Fruit fly (Drosophila melanogaster) whole organism, embryonic: ENCODE data around the gene CG7377.

Source experiments
- Adf1 ChIP-seq: fragments of 200-800 bp; sonication (Bioruptor generic); IDR thresholded peaks from 2 replicates; pipeline ENCODE4 v1.3.6; 2022; ENCODE audit warnings: missing biosample characterization, missing genetic modification characterization
- Atf3 ChIP-seq: fragments of 200-800 bp; sonication (Bioruptor generic); optimal IDR thresholded peaks from 3 replicates; lab custom pipeline; 2016; ENCODE audit warnings: missing biosample characterization, missing genetic modification characterization
- B-H1 ChIP-seq: fragments of 200-800 bp; sonication (Bioruptor generic); IDR thresholded peaks from 3 replicates; pipeline ENCODE4 v1.3.6; 2022; ENCODE audit warnings: missing biosample characterization, missing genetic modification characterization
- CG10267 ChIP-seq: fragments of 200-800 bp; sonication (Bioruptor generic); optimal IDR thresholded peaks from 2 replicates; lab custom pipeline; 2018; ENCODE audit warnings: missing biosample characterization, mild to moderate bottlenecking, missing genetic modification characterization, moderate library complexity
- CG10431 ChIP-seq: fragments of 200-800 bp; sonication (Bioruptor generic); optimal IDR thresholded peaks from 3 replicates; lab custom pipeline; 2018; ENCODE audit warnings: missing biosample characterization, mild to moderate bottlenecking, missing genetic modification characterization
- CG10565 ChIP-seq: fragments of 200-800 bp; sonication (Bioruptor generic); optimal IDR thresholded peaks from 3 replicates; lab custom pipeline; 2016; ENCODE audit warnings: missing biosample characterization, mild to moderate bottlenecking, missing genetic modification characterization
- CG11247 ChIP-seq: fragments of 200-800 bp; sonication (Bioruptor generic); IDR thresholded peaks from 2 replicates; pipeline ENCODE4 v1.3.6; 2022; ENCODE audit warnings: missing biosample characterization, missing genetic modification characterization
- CG11696 ChIP-seq: fragments of 200-800 bp; sonication (Bioruptor generic); IDR thresholded peaks from 2 replicates; pipeline ENCODE4 v1.3.6; 2022; ENCODE audit warnings: missing biosample characterization, missing genetic modification characterization
- CG12155 ChIP-seq: fragments of 200-800 bp; sonication (Bioruptor generic); optimal IDR thresholded peaks from 3 replicates; lab custom pipeline; 2016; ENCODE audit warnings: missing biosample characterization, missing genetic modification characterization
- CG12744 ChIP-seq: fragments of 200-800 bp; sonication (Bioruptor generic); optimal IDR thresholded peaks from 2 replicates; lab custom pipeline; 2016; ENCODE audit warnings: missing biosample characterization, missing genetic modification characterization
- CG13775 ChIP-seq: fragments of 200-800 bp; sonication (Bioruptor generic); optimal IDR thresholded peaks from 3 replicates; lab custom pipeline; 2017; ENCODE audit warnings: missing biosample characterization, mild to moderate bottlenecking, missing genetic modification characterization
- CG1529 ChIP-seq: fragments of 200-800 bp; sonication (Bioruptor generic); optimal IDR thresholded peaks from 3 replicates; lab custom pipeline; 2018; ENCODE audit warnings: missing biosample characterization, missing genetic modification characterization
- CG18764 ChIP-seq: fragments of 200-800 bp; sonication (Bioruptor generic); optimal IDR thresholded peaks from 3 replicates; lab custom pipeline; 2016; ENCODE audit warnings: missing biosample characterization, missing genetic modification characterization
- CG2875 ChIP-seq: fragments of 200-800 bp; sonication (Bioruptor generic); optimal IDR thresholded peaks from 2 replicates; lab custom pipeline; 2017; ENCODE audit warnings: missing biosample characterization, mild to moderate bottlenecking, missing genetic modification characterization, missing genetic modification reagents
- CG31441 ChIP-seq: fragments of 200-800 bp; sonication (Bioruptor generic); IDR thresholded peaks from 2 replicates; pipeline ENCODE4 v1.3.6; 2022; ENCODE audit warnings: missing biosample characterization, missing genetic modification characterization
- CG32532 ChIP-seq: fragments of 200-800 bp; sonication (Bioruptor generic); IDR thresholded peaks from 2 replicates; pipeline ENCODE4 v1.3.6; 2022; ENCODE audit warnings: missing biosample characterization, missing genetic modification characterization
- CG3407 ChIP-seq: fragments of 200-800 bp; sonication (Bioruptor generic); optimal IDR thresholded peaks from 2 replicates; lab custom pipeline; 2018; ENCODE audit warnings: missing biosample characterization, mild to moderate bottlenecking, missing genetic modification characterization
- CG4328 ChIP-seq: fragments of 200-800 bp; sonication (Bioruptor generic); optimal IDR thresholded peaks from 3 replicates; lab custom pipeline; 2017; ENCODE audit warnings: missing biosample characterization, missing genetic modification reagents, missing genetic modification characterization
- CG8478 ChIP-seq: fragments of >200 bp; optimal IDR thresholded peaks from 2 replicates; lab custom pipeline; 2018
- CG8765 ChIP-seq: fragments of 200-800 bp; sonication (Bioruptor generic); IDR thresholded peaks from 2 replicates; pipeline ENCODE4 v1.3.6; 2022; ENCODE audit warnings: missing biosample characterization, missing genetic modification characterization
- CoRest ChIP-seq: fragments of 200-800 bp; sonication (Bioruptor generic); optimal IDR thresholded peaks from 3 replicates; lab custom pipeline; 2018; ENCODE audit warnings: missing biosample characterization, mild to moderate bottlenecking, missing genetic modification characterization, moderate library complexity
- Dfd ChIP-seq, 2 experiments: fragments of >200 bp; optimal IDR thresholded peaks; 2 replicates each; lab custom pipeline; 2017; ENCODE audit warnings: missing biosample characterization in 2 of 2, missing genetic modification characterization in 2 of 2
- Dp ChIP-seq: fragments of 200-800 bp; sonication (Bioruptor generic); optimal IDR thresholded peaks from 2 replicates; lab custom pipeline; 2018; ENCODE audit warnings: missing biosample characterization, mild to moderate bottlenecking, missing genetic modification characterization, moderate library complexity
- HLH54F ChIP-seq: fragments of 200-800 bp; sonication (Bioruptor generic); optimal IDR thresholded peaks from 3 replicates; lab custom pipeline; 2016; ENCODE audit warnings: missing biosample characterization, missing genetic modification characterization
- HLHmδ ChIP-seq: fragments of 200-800 bp; sonication (Bioruptor generic); optimal IDR thresholded peaks from 2 replicates; lab custom pipeline; 2018; ENCODE audit warnings: missing biosample characterization, mild to moderate bottlenecking, missing genetic modification characterization, moderate library complexity
- Hr78 ChIP-seq, 2 experiments: fragments of 200-800 bp in 1 of 2; fragments of >200 bp in 1 of 2; sonication (Bioruptor generic) in 1 of 2; optimal IDR thresholded peaks; 2 replicates each; lab custom pipeline; 2017 to 2019; ENCODE audit warnings: missing biosample characterization in 2 of 2, missing genetic modification characterization in 2 of 2, mild to moderate bottlenecking in 1 of 2, moderate library complexity in 1 of 2
- Lhr ChIP-seq: fragments of 200-800 bp; sonication (Bioruptor generic); optimal IDR thresholded peaks from 3 replicates; lab custom pipeline; 2017; ENCODE audit warnings: mild to moderate bottlenecking, missing biosample characterization, missing genetic modification reagents, missing genetic modification characterization
- NfI ChIP-seq: fragments of 200-800 bp; sonication (Bioruptor generic); optimal IDR thresholded peaks from 3 replicates; lab custom pipeline; 2018; ENCODE audit warnings: missing biosample characterization, mild to moderate bottlenecking, missing genetic modification characterization, moderate library complexity
- Ptx1 ChIP-seq: fragments of 200-800 bp; sonication (Bioruptor generic); IDR thresholded peaks from 2 replicates; pipeline ENCODE4 v1.3.6; 2022; ENCODE audit warnings: missing biosample characterization, missing genetic modification characterization
- Sry-β ChIP-seq: fragments of 200-800 bp; sonication (Bioruptor generic); optimal IDR thresholded peaks from 2 replicates; lab custom pipeline; 2018; ENCODE audit warnings: missing biosample characterization, mild to moderate bottlenecking, missing genetic modification characterization, moderate library complexity
- Vsx1 ChIP-seq: fragments of 200-800 bp; sonication (Bioruptor generic); optimal IDR thresholded peaks from 2 replicates; lab custom pipeline; 2017; ENCODE audit warnings: missing biosample characterization, mild to moderate bottlenecking, missing genetic modification characterization, missing genetic modification reagents
- ab ChIP-seq: fragments of 200-800 bp; sonication (Bioruptor generic); optimal IDR thresholded peaks from 2 replicates; lab custom pipeline; 2016; ENCODE audit warnings: missing biosample characterization, missing genetic modification characterization
- amos ChIP-seq: fragments of 200-800 bp; sonication (Bioruptor generic); IDR thresholded peaks from 2 replicates; pipeline ENCODE4 v1.3.6; 2022; ENCODE audit warnings: missing biosample characterization, missing genetic modification characterization; ENCODE audit not compliant: partially characterized antibody
- bowl ChIP-seq: fragments of 200-800 bp; sonication (Bioruptor generic); IDR thresholded peaks from 2 replicates; pipeline ENCODE4 v1.3.6; 2022; ENCODE audit warnings: missing biosample characterization, missing genetic modification characterization
- chif ChIP-seq, 2 experiments: fragments of 200-800 bp; sonication (Bioruptor generic); optimal IDR thresholded peaks; 3 replicates each; lab custom pipeline; 2016; ENCODE audit warnings: missing biosample characterization in 2 of 2, missing genetic modification characterization in 2 of 2
- chn ChIP-seq: fragments of 200-800 bp; sonication (Bioruptor generic); optimal IDR thresholded peaks from 2 replicates; lab custom pipeline; 2016; ENCODE audit warnings: missing biosample characterization, missing genetic modification characterization
- dimm ChIP-seq: fragments of 200-800 bp; sonication (Bioruptor generic); IDR thresholded peaks from 2 replicates; pipeline ENCODE4 v1.3.6; 2022; ENCODE audit warnings: missing biosample characterization, missing genetic modification characterization
- dysf ChIP-seq: fragments of 200-800 bp; sonication (Bioruptor generic); IDR thresholded peaks from 3 replicates; pipeline ENCODE4 v1.3.6; 2022; ENCODE audit warnings: missing biosample characterization, missing genetic modification characterization
- grn ChIP-seq: fragments of 200-800 bp; sonication (Bioruptor generic); optimal IDR thresholded peaks from 3 replicates; lab custom pipeline; 2017; ENCODE audit warnings: missing biosample characterization, missing genetic modification characterization
- hkb ChIP-seq, 2 experiments: fragments of 200-800 bp in 1 of 2; fragments of >200 bp in 1 of 2; sonication (Bioruptor generic) in 1 of 2; IDR thresholded peaks in 1 of 2; optimal IDR thresholded peaks in 1 of 2; 2 replicates each; pipeline versions ENCODE4 v1.3.6 to Lab custom; 2017 to 2022; ENCODE audit warnings: missing biosample characterization in 1 of 2, missing genetic modification characterization in 1 of 2
- lmd ChIP-seq: fragments of 200-800 bp; sonication (Bioruptor generic); IDR thresholded peaks from 2 replicates; pipeline ENCODE4 v1.3.6; 2022; ENCODE audit warnings: missing biosample characterization, missing genetic modification characterization
- nerfin-1 ChIP-seq: fragments of 200-800 bp; sonication (Bioruptor generic); optimal IDR thresholded peaks from 3 replicates; lab custom pipeline; 2019; ENCODE audit warnings: missing biosample characterization, mild to moderate bottlenecking, missing genetic modification characterization, moderate library complexity
- nom ChIP-seq: fragments of 200-800 bp; sonication (Bioruptor generic); optimal IDR thresholded peaks from 2 replicates; lab custom pipeline; 2017; ENCODE audit warnings: missing biosample characterization, missing genetic modification characterization, mild to moderate bottlenecking, moderate library complexity, missing genetic modification reagents
- shn ChIP-seq: fragments of 200-800 bp; sonication (Bioruptor generic); optimal IDR thresholded peaks from 3 replicates; lab custom pipeline; 2016; ENCODE audit warnings: missing biosample characterization, missing genetic modification characterization
- stwl ChIP-seq: fragments of 200-800 bp; sonication (Bioruptor generic); optimal IDR thresholded peaks from 3 replicates; lab custom pipeline; 2018; ENCODE audit warnings: missing biosample characterization, mild to moderate bottlenecking, missing genetic modification characterization, moderate library complexity
- tio ChIP-seq: fragments of 200-800 bp; sonication (Bioruptor generic); optimal IDR thresholded peaks from 2 replicates; lab custom pipeline; 2017; ENCODE audit warnings: missing biosample characterization, missing genetic modification characterization, inconsistent platforms
- tup ChIP-seq: fragments of 200-800 bp; sonication (Bioruptor generic); optimal IDR thresholded peaks from 2 replicates; lab custom pipeline; 2016; ENCODE audit warnings: missing biosample characterization, mild to moderate bottlenecking, missing genetic modification characterization, moderate library complexity
- usp ChIP-seq: fragments of >200 bp; optimal IDR thresholded peaks from 2 replicates; lab custom pipeline; 2017; ENCODE audit warnings: missing biosample characterization, missing genetic modification characterization
- wdn ChIP-seq: fragments of 200-800 bp; sonication (Bioruptor generic); IDR thresholded peaks from 2 replicates; pipeline ENCODE4 v1.3.6; 2022; ENCODE audit warnings: missing biosample characterization, missing genetic modification characterization
- yki ChIP-seq: fragments of >200 bp; optimal IDR thresholded peaks from 3 replicates; lab custom pipeline; 2018
- zfh1 ChIP-seq: fragments of 200-800 bp; sonication (Bioruptor generic); IDR thresholded peaks from 3 replicates; pipeline ENCODE4 v1.3.6; 2022; ENCODE audit warnings: missing biosample characterization, missing genetic modification characterization

Gene CG7377

dm6 chr3L:11543681-11544299, 45.7 kb upstream of the CG7377 start:
- TF ChIP-seq Ptx1 (GFP tag; lab: Robert Waterston, UW) (0 out of 2 replicates have a peak, but pooled peaks have one; percentile 7), stwl (tag; lab: Kevin White, UChicago) (no peak), HLHmδ (GFP tag; lab: Kevin White, UChicago) (no peak), lmd (GFP tag; lab: Robert Waterston, UW) (0 out of 2 replicates have a peak, but pooled peaks have one; percentile 16), chn (GFP tag; lab: Kevin White, UChicago) (no peak), Vsx1 (no peak), bowl (GFP tag; lab: Robert Waterston, UW) (no peak), Atf3 (GFP tag; lab: Kevin White, UChicago) (no peak), Hr78 (GFP tag; optimal IDR thresholded peaks at IDR 0.05; lab: Kevin White, UChicago) (no peak), dysf (GFP tag; lab: Robert Waterston, UW) (no peak), Dp (GFP tag; lab: Kevin White, UChicago) (no peak), grn (GFP tag; lab: Kevin White, UChicago) (no peak), Sry-β (GFP tag; lab: Kevin White, UChicago) (no peak), usp (no peak), CG31441 (GFP tag; lab: Robert Waterston, UW) (no peak), CG12155 (GFP tag; lab: Kevin White, UChicago) (no peak), nom (GFP tag; lab: Kevin White, UChicago) (peak; percentile 30), nerfin-1 (tag; lab: Kevin White, UChicago) (no peak), CG10267 (tag; lab: Kevin White, UChicago) (no peak), CoRest (no peak), CG4328 (no peak), CG32532 (GFP tag; lab: Robert Waterston, UW) (0 out of 2 replicates have a peak, but pooled peaks have one; percentile 34), amos (GFP tag; lab: Robert Waterston, UW) (no peak), shn (GFP tag; lab: Kevin White, UChicago) (no peak), tio (GFP tag; lab: Kevin White, UChicago) (peak; percentile 4), hkb (optimal IDR thresholded peaks at IDR 0.05; lab: Kevin White, UChicago) (no peak), hkb (GFP tag; IDR thresholded peaks at IDR 0.05; lab: Robert Waterston, UW) (0 out of 2 replicates have a peak, but pooled peaks have one; percentile 20), CG11696 (GFP tag; lab: Robert Waterston, UW) (no peak), HLH54F (GFP tag; lab: Kevin White, UChicago) (no peak), Dfd (GFP tag; optimal IDR thresholded peaks at IDR 0.05; lab: Kevin White, UChicago) (no peak), ab (no peak), tup (GFP tag; lab: Kevin White, UChicago) (no peak), CG10431 (GFP tag; lab: Kevin White, UChicago) (no peak), CG1529 (no peak), CG8478 (lab: Kevin White, UChicago) (no peak), CG8765 (GFP tag; lab: Robert Waterston, UW) (no peak), CG18764 (GFP tag; lab: Kevin White, UChicago) (no peak), zfh1 (no peak), yki (no peak), CG2875 (no peak), CG10565 (GFP tag; lab: Kevin White, UChicago) (no peak), chif (GFP tag; optimal IDR thresholded peaks at IDR 0.05; lab: Kevin White, UChicago) (no peak), Adf1 (GFP tag; lab: Robert Waterston, UW) (no peak), B-H1 (no peak), CG13775 (GFP tag; lab: Kevin White, UChicago) (no peak), CG12744 (GFP tag; lab: Kevin White, UChicago) (no peak), NfI (GFP tag; lab: Kevin White, UChicago) (no peak), CG3407 (no peak), dimm (GFP tag; lab: Robert Waterston, UW) (no peak), Lhr (GFP tag; lab: Kevin White, UChicago) (no peak), CG11247 (GFP tag; lab: Robert Waterston, UW) (0 out of 2 replicates have a peak, but pooled peaks have one; percentile 30), wdn (GFP tag; lab: Robert Waterston, UW) (no peak)
